Worm (Caenorhabditis elegans) whole organism, mixed stage, embryonic: Measurements from ENCODE around the gene F59A7.14.

Experiments
- M03D4.4 ChIP-seq: sonication (generic microtip); optimal IDR thresholded peaks from 2 replicates; lab custom pipeline; 2017; ENCODE audit warnings: mild to moderate bottlenecking, missing genetic modification characterization, missing compliant biosample characterization
- bed-3 ChIP-seq: fragments of 200-800 bp; sonication (Bioruptor generic); optimal IDR thresholded peaks from 3 replicates; lab custom pipeline; 2018; ENCODE audit warnings: mild to moderate bottlenecking, missing genetic modification characterization, moderate library complexity, missing compliant biosample characterization
- ceh-39 ChIP-seq: fragments of 150-350 bp; optimal IDR thresholded peaks from 2 replicates; lab custom pipeline; 2014; ENCODE audit warnings: missing biosample characterization, missing genetic modification characterization
- ceh-43 ChIP-seq: fragments of 200-800 bp; sonication (Bioruptor generic); optimal IDR thresholded peaks from 2 replicates; lab custom pipeline; 2018; ENCODE audit warnings: mild to moderate bottlenecking, missing genetic modification characterization, moderate library complexity, missing compliant biosample characterization
- ceh-83 ChIP-seq: fragments of 200-800 bp; sonication (Bioruptor generic); optimal IDR thresholded peaks from 2 replicates; lab custom pipeline; 2018; ENCODE audit warnings: mild to moderate bottlenecking, missing genetic modification characterization, missing compliant biosample characterization
- cnd-1 ChIP-seq: fragments of 200-800 bp; sonication (Bioruptor generic); optimal IDR thresholded peaks from 2 replicates; lab custom pipeline; 2018; ENCODE audit warnings: mild to moderate bottlenecking, missing genetic modification characterization, missing compliant biosample characterization
- drap-1 ChIP-seq: fragments of 200-800 bp; sonication (Bioruptor generic); optimal IDR thresholded peaks from 3 replicates; lab custom pipeline; 2018; ENCODE audit warnings: mild to moderate bottlenecking, missing genetic modification characterization, missing compliant biosample characterization
- elt-1 ChIP-seq: sonication (generic microtip); optimal IDR thresholded peaks from 2 replicates; lab custom pipeline; 2017; ENCODE audit warnings: missing genetic modification characterization, mild to moderate bottlenecking, missing compliant biosample characterization, antibody characterized with exemption, moderate library complexity, borderline replicate concordance; ENCODE audit not compliant: insufficient read depth
- elt-3 ChIP-seq: fragments of 150-350 bp; optimal IDR thresholded peaks from 2 replicates; lab custom pipeline; 2014; ENCODE audit warnings: missing biosample characterization, missing genetic modification characterization
- flh-1 ChIP-seq: fragments of 200-800 bp; sonication (Bioruptor generic); optimal IDR thresholded peaks from 2 replicates; lab custom pipeline; 2018; ENCODE audit warnings: mild to moderate bottlenecking, missing genetic modification characterization, moderate library complexity, missing compliant biosample characterization
- ham-2 ChIP-seq: fragments of 200-800 bp; sonication (Bioruptor generic); optimal IDR thresholded peaks from 2 replicates; lab custom pipeline; 2018; ENCODE audit warnings: mild to moderate bottlenecking, missing genetic modification characterization, missing compliant biosample characterization
- hlh-1 ChIP-seq: fragments of 150-350 bp; optimal IDR thresholded peaks from 2 replicates; lab custom pipeline; 2014; ENCODE audit warnings: missing biosample characterization, missing genetic modification reagents, missing genetic modification characterization
- lin-13 ChIP-seq: fragments of 150-350 bp; optimal IDR thresholded peaks from 2 replicates; lab custom pipeline; 2014; ENCODE audit warnings: missing biosample characterization, missing genetic modification characterization
- lin-32 ChIP-seq: fragments of 200-800 bp; sonication (Bioruptor generic); optimal IDR thresholded peaks from 2 replicates; lab custom pipeline; 2018; ENCODE audit warnings: mild to moderate bottlenecking, missing genetic modification characterization, missing compliant biosample characterization
- lsy-2 ChIP-seq: fragments of 150-350 bp; optimal IDR thresholded peaks from 2 replicates; lab custom pipeline; 2014; ENCODE audit warnings: missing biosample characterization, missing genetic modification characterization
- mab-5 ChIP-seq: fragments of 150-350 bp; optimal IDR thresholded peaks from 2 replicates; lab custom pipeline; 2014; ENCODE audit warnings: missing biosample characterization, missing genetic modification characterization
- mep-1 ChIP-seq: fragments of 150-350 bp; optimal IDR thresholded peaks from 2 replicates; lab custom pipeline; 2017; ENCODE audit warnings: missing biosample characterization, missing genetic modification reagents, missing genetic modification characterization, inconsistent platforms
- mls-2 ChIP-seq: sonication (generic microtip); optimal IDR thresholded peaks from 2 replicates; lab custom pipeline; 2016; ENCODE audit warnings: mild to moderate bottlenecking, missing genetic modification characterization, moderate library complexity, missing compliant biosample characterization
- nhr-12 ChIP-seq: fragments of 150-350 bp; optimal IDR thresholded peaks from 2 replicates; lab custom pipeline; 2014; ENCODE audit warnings: missing biosample characterization, missing genetic modification characterization
- nhr-2 ChIP-seq: fragments of 150-350 bp; optimal IDR thresholded peaks from 2 replicates; lab custom pipeline; 2014; ENCODE audit warnings: missing biosample characterization, missing genetic modification characterization
- nhr-237 ChIP-seq: fragments of 150-350 bp; optimal IDR thresholded peaks from 2 replicates; lab custom pipeline; 2014; ENCODE audit warnings: missing biosample characterization, missing genetic modification characterization
- nhr-28 ChIP-seq: fragments of 150-350 bp; optimal IDR thresholded peaks from 2 replicates; lab custom pipeline; 2014; ENCODE audit warnings: missing biosample characterization, missing genetic modification characterization
- nhr-76 ChIP-seq: sonication (generic microtip); optimal IDR thresholded peaks from 2 replicates; lab custom pipeline; 2017; ENCODE audit warnings: missing biosample characterization, missing genetic modification characterization
- pha-4 ChIP-seq: fragments of 150-350 bp; optimal IDR thresholded peaks from 2 replicates; lab custom pipeline; 2018; ENCODE audit warnings: missing biosample characterization, missing genetic modification reagents, missing genetic modification characterization
- sem-2 ChIP-seq: fragments of 200-800 bp; sonication (Bioruptor generic); optimal IDR thresholded peaks from 2 replicates; lab custom pipeline; 2018; ENCODE audit warnings: mild to moderate bottlenecking, missing genetic modification characterization, missing compliant biosample characterization
- snpc-4 ChIP-seq: fragments of 150-350 bp; optimal IDR thresholded peaks from 2 replicates; lab custom pipeline; 2014; ENCODE audit warnings: missing biosample characterization, missing genetic modification characterization
- sptf-1 ChIP-seq: sonication (generic microtip); optimal IDR thresholded peaks from 2 replicates; lab custom pipeline; 2017; ENCODE audit warnings: mild to moderate bottlenecking, missing genetic modification characterization, moderate library complexity, missing compliant biosample characterization
- tbx-8 ChIP-seq: fragments of 200-800 bp; sonication (Bioruptor generic); optimal IDR thresholded peaks from 2 replicates; lab custom pipeline; 2018; ENCODE audit warnings: mild to moderate bottlenecking, missing genetic modification characterization, moderate library complexity, missing compliant biosample characterization
- unc-120 ChIP-seq: sonication (generic microtip); optimal IDR thresholded peaks from 2 replicates; lab custom pipeline; 2017; ENCODE audit warnings: missing genetic modification characterization, missing compliant biosample characterization; ENCODE audit not compliant: poor library complexity, severe bottlenecking
- unc-39 ChIP-seq: fragments of 150-350 bp; optimal IDR thresholded peaks from 2 replicates; lab custom pipeline; 2014; ENCODE audit warnings: missing biosample characterization, missing genetic modification characterization
- unc-62 ChIP-seq: fragments of 150-350 bp; optimal IDR thresholded peaks from 2 replicates; lab custom pipeline; 2014; ENCODE audit warnings: missing biosample characterization, missing genetic modification reagents, missing genetic modification characterization
- zip-8 ChIP-seq: fragments of 150-350 bp; optimal IDR thresholded peaks from 2 replicates; lab custom pipeline; 2014; ENCODE audit warnings: missing biosample characterization, missing genetic modification characterization
- ztf-11 ChIP-seq: fragments of 150-350 bp; optimal IDR thresholded peaks from 2 replicates; lab custom pipeline; 2014; ENCODE audit warnings: missing biosample characterization, missing genetic modification characterization

Gene F59A7.14

ce11 chrV:2008412-2008811 lies 10.4 kb upstream of the F59A7.14 start:
- TF ChIP-seq mep-1 (tag; lab: Kevin White, UChicago) (peak; percentile 47), flh-1 (GFP tag; lab: Kevin White, UChicago) (no peak), ztf-11 (no peak), mls-2 (no peak), nhr-12 (tag; lab: Kevin White, UChicago) (no peak), lsy-2 (tag; lab: Kevin White, UChicago) (peak; percentile 91), lin-32 (GFP tag; lab: Kevin White, UChicago) (no peak), pha-4 (tag; lab: Kevin White, UChicago) (no peak), nhr-76 (no peak), snpc-4 (tag; lab: Kevin White, UChicago) (no peak), ham-2 (GFP tag; lab: Kevin White, UChicago) (no peak), bed-3 (GFP tag; lab: Kevin White, UChicago) (no peak), nhr-237 (tag; lab: Kevin White, UChicago) (peak; percentile 36)

DNA sequence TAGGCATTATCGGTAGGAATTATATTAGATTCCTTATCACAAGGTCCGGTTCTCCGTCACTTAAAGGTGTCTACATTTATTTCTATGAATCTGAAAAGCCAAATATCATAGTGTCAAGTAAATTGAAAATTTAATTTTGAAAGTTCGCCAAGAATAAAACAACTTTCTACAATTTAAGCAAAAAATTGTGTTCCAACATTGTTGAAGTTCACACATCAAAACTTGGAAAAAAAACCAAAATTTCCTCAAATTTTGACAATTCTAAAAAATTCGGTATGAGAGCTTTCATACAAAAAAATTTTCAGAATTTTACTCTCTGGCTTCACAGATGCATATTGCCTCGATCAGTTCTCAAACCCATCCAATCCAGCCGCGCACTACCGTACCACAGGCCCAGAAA lies 7.0 kb upstream of the F59A7.14 start, which contains the start of gene F59A7.7:
F59A7.7 (plus strand) TSS at position 301 of the 400 bp plus-strand sequence.
- no peak for TF ChIP-seq ceh-83 (GFP tag; lab: Kevin White, UChicago)
- no peak for TF ChIP-seq nhr-237 (tag; lab: Kevin White, UChicago)
- no peak for TF ChIP-seq mls-2
- no peak for TF ChIP-seq drap-1 (GFP tag; lab: Kevin White, UChicago)
- no peak for TF ChIP-seq flh-1 (GFP tag; lab: Kevin White, UChicago)
- no peak for TF ChIP-seq pha-4 (tag; lab: Kevin White, UChicago)
- TF ChIP-seq unc-39 (tag; lab: Kevin White, UChicago) = no peak
- TF ChIP-seq nhr-2 (tag; lab: Kevin White, UChicago) = no peak
- no peak for TF ChIP-seq tbx-8 (GFP tag; lab: Kevin White, UChicago)
- no peak for TF ChIP-seq unc-62 (GFP tag; lab: Kevin White, UChicago)
- TF ChIP-seq lsy-2 (tag; lab: Kevin White, UChicago) = no peak
- no peak for TF ChIP-seq mab-5 (tag; lab: Kevin White, UChicago)
- TF ChIP-seq sptf-1 (tag; lab: Kevin White, UChicago) = no peak
- TF ChIP-seq zip-8 = no peak
- no peak for TF ChIP-seq hlh-1
- TF ChIP-seq ham-2 (GFP tag; lab: Kevin White, UChicago) = no peak
- no peak for TF ChIP-seq ceh-43
- no peak for TF ChIP-seq M03D4.4 (tag; lab: Kevin White, UChicago)
- no peak for TF ChIP-seq ceh-39
- no peak for TF ChIP-seq elt-3 (tag; lab: Kevin White, UChicago)
- TF ChIP-seq, all 35 proteins: peak for 0

DNA sequence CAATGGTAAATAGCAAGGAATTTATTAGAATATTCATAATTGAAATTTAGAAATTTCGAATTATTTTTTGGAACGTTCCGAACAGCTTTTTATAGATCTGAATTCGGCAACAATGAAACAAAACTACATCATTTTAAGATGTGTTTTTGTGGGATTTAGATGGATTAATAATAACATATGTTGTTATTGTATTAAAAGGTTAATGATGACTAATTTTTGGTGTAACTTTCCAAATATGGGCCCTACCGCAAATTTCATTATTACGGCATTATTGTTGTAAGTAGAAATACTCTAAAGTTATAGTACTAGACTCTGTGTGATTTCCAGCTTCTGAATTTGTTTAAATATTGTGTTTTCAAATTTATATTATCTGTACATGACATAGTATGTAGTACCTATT lies 5.0 kb upstream of the F59A7.14 start, which contains the start of gene F59A7.11:
F59A7.11 (minus strand) TSS at position 101 of the 400 bp plus-strand sequence.
- TF ChIP-seq elt-3 (tag; lab: Kevin White, UChicago) (no peak), mls-2 (no peak), tbx-8 (GFP tag; lab: Kevin White, UChicago) (no peak), nhr-237 (tag; lab: Kevin White, UChicago) (no peak), elt-1 (tag; lab: Kevin White, UChicago) (no peak), ham-2 (GFP tag; lab: Kevin White, UChicago) (no peak), nhr-28 (tag; lab: Kevin White, UChicago) (no peak), hlh-1 (no peak), cnd-1 (tag; lab: Kevin White, UChicago) (no peak), drap-1 (GFP tag; lab: Kevin White, UChicago) (no peak)
- TF ChIP-seq, all 35 proteins: peak for 0

DNA sequence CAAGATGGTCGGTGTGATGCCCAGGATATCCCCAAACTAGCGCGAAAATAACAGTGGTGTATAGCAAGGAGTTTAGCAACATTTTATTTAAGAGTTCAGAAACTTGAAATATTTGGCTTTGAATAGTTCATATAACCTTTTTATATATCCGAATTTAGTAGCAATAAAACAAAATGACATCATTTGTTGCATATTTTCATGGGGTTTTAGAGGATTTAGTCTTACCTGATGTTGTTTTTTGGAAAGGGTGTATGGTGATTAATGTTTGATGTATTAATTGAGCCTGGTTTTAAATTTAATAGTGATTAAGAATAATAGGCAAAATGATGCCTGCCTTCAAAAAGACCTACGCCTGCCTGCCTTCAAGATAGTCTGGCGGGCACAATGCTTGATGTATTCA lies 2.4 kb upstream of the F59A7.14 start, which contains the start of gene F59A7.2:
F59A7.2 (minus strand) TSS at position 101 of the 400 bp plus-strand sequence.
- TF ChIP-seq ztf-11 (no peak), unc-62 (GFP tag; lab: Kevin White, UChicago) (no peak), unc-120 (tag; lab: Kevin White, UChicago) (no peak), nhr-76 (no peak), hlh-1 (no peak), ceh-39 (no peak), bed-3 (GFP tag; lab: Kevin White, UChicago) (no peak), nhr-237 (tag; lab: Kevin White, UChicago) (no peak), cnd-1 (tag; lab: Kevin White, UChicago) (no peak), sptf-1 (tag; lab: Kevin White, UChicago) (no peak), mep-1 (tag; lab: Kevin White, UChicago) (no peak), flh-1 (GFP tag; lab: Kevin White, UChicago) (no peak), pha-4 (tag; lab: Kevin White, UChicago) (no peak), zip-8 (no peak), unc-39 (tag; lab: Kevin White, UChicago) (no peak), lsy-2 (tag; lab: Kevin White, UChicago) (no peak), nhr-28 (tag; lab: Kevin White, UChicago) (no peak), lin-13 (no peak), nhr-2 (tag; lab: Kevin White, UChicago) (no peak), sem-2 (no peak)
